Fruit fly (Drosophila melanogaster) whole organism, embryonic: ENCODE data around the gene Cpr23B.

Experiments
- Abd-B ChIP-seq: fragments of 200-800 bp; sonication (Bioruptor generic); optimal IDR thresholded peaks from 2 replicates; lab custom pipeline; 2018; ENCODE audit warnings: missing biosample characterization, mild to moderate bottlenecking, missing genetic modification characterization, moderate library complexity
- Antp ChIP-seq: fragments of 200-800 bp; sonication (Bioruptor generic); optimal IDR thresholded peaks from 3 replicates; lab custom pipeline; 2016; ENCODE audit warnings: missing biosample characterization, missing genetic modification characterization
- Bdp1 ChIP-seq: fragments of 200-800 bp; sonication (Bioruptor generic); optimal IDR thresholded peaks from 3 replicates; lab custom pipeline; 2016; ENCODE audit warnings: missing biosample characterization, missing genetic modification characterization
- CG10209 ChIP-seq: fragments of 200-800 bp; sonication (Bioruptor generic); optimal IDR thresholded peaks from 3 replicates; lab custom pipeline; 2017; ENCODE audit warnings: missing biosample characterization, mild to moderate bottlenecking, missing genetic modification characterization, missing genetic modification reagents
- CG10462 ChIP-seq: fragments of 200-800 bp; sonication (Bioruptor generic); optimal IDR thresholded peaks from 2 replicates; lab custom pipeline; 2016; ENCODE audit warnings: missing biosample characterization, missing genetic modification characterization
- CG12659 ChIP-seq: fragments of 200-800 bp; sonication (Bioruptor generic); optimal IDR thresholded peaks from 3 replicates; lab custom pipeline; 2017; ENCODE audit warnings: mild to moderate bottlenecking, missing biosample characterization, missing genetic modification reagents, missing genetic modification characterization
- CG12769 ChIP-seq: fragments of 200-800 bp; sonication (Bioruptor generic); optimal IDR thresholded peaks from 2 replicates; lab custom pipeline; 2019; ENCODE audit warnings: missing biosample characterization, mild to moderate bottlenecking, missing genetic modification characterization, moderate library complexity
- CG14860 ChIP-seq: fragments of 200-800 bp; sonication (Bioruptor generic); IDR thresholded peaks from 3 replicates; pipeline ENCODE4 v1.3.6; 2022; ENCODE audit warnings: missing biosample characterization, missing genetic modification characterization; ENCODE audit not compliant: partially characterized antibody
- CG15514 ChIP-seq: fragments of 200-800 bp; sonication (Bioruptor generic); optimal IDR thresholded peaks from 3 replicates; lab custom pipeline; 2017; ENCODE audit warnings: missing biosample characterization, missing genetic modification characterization, mild to moderate bottlenecking, moderate library complexity, missing genetic modification reagents
- CG1603 ChIP-seq: fragments of 200-800 bp; sonication (Bioruptor generic); optimal IDR thresholded peaks from 2 replicates; lab custom pipeline; 2019; ENCODE audit warnings: missing biosample characterization, mild to moderate bottlenecking, missing genetic modification characterization, moderate library complexity
- CG17186 ChIP-seq: fragments of 200-800 bp; sonication (Bioruptor generic); optimal IDR thresholded peaks from 3 replicates; lab custom pipeline; 2017; ENCODE audit warnings: missing biosample characterization, missing genetic modification reagents, missing genetic modification characterization
- CG17829 ChIP-seq: fragments of 200-800 bp; optimal IDR thresholded peaks from 2 replicates; lab custom pipeline; 2019; ENCODE audit warnings: missing biosample characterization, mild to moderate bottlenecking, missing genetic modification characterization, moderate library complexity
- CG2202 ChIP-seq: fragments of 200-800 bp; sonication (Bioruptor generic); optimal IDR thresholded peaks from 2 replicates; lab custom pipeline; 2018; ENCODE audit warnings: missing biosample characterization, mild to moderate bottlenecking, missing genetic modification characterization
- CG32532 ChIP-seq: fragments of 200-800 bp; sonication (Bioruptor generic); IDR thresholded peaks from 2 replicates; pipeline ENCODE4 v1.3.6; 2022; ENCODE audit warnings: missing biosample characterization, missing genetic modification characterization
- CG3838 ChIP-seq: fragments of 200-800 bp; sonication (Bioruptor generic); optimal IDR thresholded peaks from 3 replicates; lab custom pipeline; 2016; ENCODE audit warnings: missing biosample characterization, missing genetic modification characterization
- CG4854 ChIP-seq: fragments of 200-800 bp; sonication (Bioruptor generic); optimal IDR thresholded peaks from 2 replicates; lab custom pipeline; 2016; ENCODE audit warnings: missing biosample characterization, missing genetic modification characterization, inconsistent platforms
- CG5953 ChIP-seq: fragments of 200-800 bp; sonication (Bioruptor generic); IDR thresholded peaks from 2 replicates; pipeline ENCODE4 v1.3.6; 2022; ENCODE audit warnings: missing biosample characterization, missing genetic modification characterization
- CG6854 ChIP-seq: fragments of 200-800 bp; sonication (Bioruptor generic); optimal IDR thresholded peaks from 3 replicates; lab custom pipeline; 2017; ENCODE audit warnings: missing biosample characterization, mild to moderate bottlenecking, missing genetic modification characterization
- CG7839 ChIP-seq: fragments of 200-800 bp; sonication (Bioruptor generic); optimal IDR thresholded peaks from 3 replicates; lab custom pipeline; 2018; ENCODE audit warnings: missing biosample characterization, mild to moderate bottlenecking, missing genetic modification characterization, moderate library complexity
- CG7963 ChIP-seq: fragments of 200-800 bp; sonication (Bioruptor generic); IDR thresholded peaks from 3 replicates; pipeline ENCODE4 v1.3.6; 2022; ENCODE audit warnings: missing biosample characterization, missing genetic modification characterization; ENCODE audit not compliant: partially characterized antibody
- CG9797 ChIP-seq: fragments of 200-800 bp; sonication (Bioruptor generic); optimal IDR thresholded peaks from 3 replicates; lab custom pipeline; 2018; ENCODE audit warnings: missing biosample characterization, mild to moderate bottlenecking, missing genetic modification characterization
- CkIIα-i1 ChIP-seq: fragments of 200-800 bp; sonication (Bioruptor generic); IDR thresholded peaks from 2 replicates; pipeline ENCODE4 v1.3.6; 2022; ENCODE audit warnings: missing biosample characterization, missing genetic modification characterization
- E2f1 ChIP-seq: fragments of 200-800 bp; sonication (Bioruptor generic); IDR thresholded peaks from 2 replicates; pipeline ENCODE4 v1.3.6; 2022; ENCODE audit warnings: missing biosample characterization, missing genetic modification characterization
- Ets65A ChIP-seq: fragments of 200-800 bp; sonication (Bioruptor generic); peaks from one replicate; lab custom pipeline; 2016; ENCODE audit warnings: missing biosample characterization, missing genetic modification characterization
- HmgD ChIP-seq: fragments of 200-800 bp; sonication (Bioruptor generic); optimal IDR thresholded peaks from 3 replicates; lab custom pipeline; 2016; ENCODE audit warnings: missing biosample characterization, missing genetic modification characterization
- MTF-1 ChIP-seq: fragments of 200-800 bp; sonication (Bioruptor generic); optimal IDR thresholded peaks from 2 replicates; lab custom pipeline; 2018; ENCODE audit warnings: missing biosample characterization, mild to moderate bottlenecking, missing genetic modification characterization, borderline replicate concordance
- Max ChIP-seq: fragments of 200-800 bp; sonication (Bioruptor generic); optimal IDR thresholded peaks from 2 replicates; lab custom pipeline; 2016; ENCODE audit warnings: missing biosample characterization, mild to moderate bottlenecking, missing genetic modification characterization
- Mes4 ChIP-seq: fragments of 200-800 bp; sonication (Bioruptor generic); optimal IDR thresholded peaks from 2 replicates; lab custom pipeline; 2016; ENCODE audit warnings: missing biosample characterization, missing genetic modification characterization
- Neu2 ChIP-seq: fragments of 200-800 bp; sonication (Bioruptor generic); optimal IDR thresholded peaks from 3 replicates; lab custom pipeline; 2016; ENCODE audit warnings: missing biosample characterization, missing genetic modification characterization, borderline replicate concordance
- NfI ChIP-seq: fragments of 200-800 bp; sonication (Bioruptor generic); optimal IDR thresholded peaks from 3 replicates; lab custom pipeline; 2018; ENCODE audit warnings: missing biosample characterization, mild to moderate bottlenecking, missing genetic modification characterization, moderate library complexity
- Sox102F ChIP-seq: fragments of 200-800 bp; sonication (Bioruptor generic); optimal IDR thresholded peaks from 2 replicates; lab custom pipeline; 2018; ENCODE audit warnings: missing biosample characterization, mild to moderate bottlenecking, missing genetic modification characterization, moderate library complexity
- Spps ChIP-seq: fragments of 200-800 bp; sonication (Bioruptor generic); optimal IDR thresholded peaks from 2 replicates; lab custom pipeline; 2018; ENCODE audit warnings: missing biosample characterization, mild to moderate bottlenecking, missing genetic modification characterization
- Taf1 ChIP-seq: fragments of 200-800 bp; sonication (Bioruptor generic); IDR thresholded peaks from 2 replicates; pipeline ENCODE4 v1.3.6; 2022; ENCODE audit warnings: missing biosample characterization, missing genetic modification characterization
- Trl ChIP-seq, 3 experiments: fragments of >200 bp in 2 of 3; fragments of 200-800 bp in 1 of 3; sonication (Bioruptor generic) in 1 of 3; optimal IDR thresholded peaks; 2 replicates in 1 of 3; 3 replicates in 2 of 3; lab custom pipeline; 2016 to 2017; ENCODE audit warnings: missing biosample characterization in 1 of 3, missing genetic modification characterization in 1 of 3
- YL-1 ChIP-seq: fragments of 200-800 bp; sonication (Bioruptor generic); optimal IDR thresholded peaks from 3 replicates; lab custom pipeline; 2017; ENCODE audit warnings: missing biosample characterization, mild to moderate bottlenecking, missing genetic modification characterization
- aop ChIP-seq: fragments of 200-800 bp; sonication (Bioruptor generic); IDR thresholded peaks from 2 replicates; pipeline ENCODE4 v1.3.6; 2022; ENCODE audit warnings: missing biosample characterization, missing genetic modification characterization
- bab2 ChIP-seq: fragments of 200-800 bp; sonication (Bioruptor generic); optimal IDR thresholded peaks from 2 replicates; lab custom pipeline; 2016; ENCODE audit warnings: missing biosample characterization, missing genetic modification characterization
- crol ChIP-seq: fragments of 200-800 bp; sonication (Bioruptor generic); IDR thresholded peaks from 2 replicates; pipeline ENCODE4 v1.3.6; 2022; ENCODE audit warnings: missing biosample characterization, missing genetic modification characterization
- dm ChIP-seq: fragments of 200-800 bp; sonication (Bioruptor generic); optimal IDR thresholded peaks from 3 replicates; lab custom pipeline; 2016; ENCODE audit warnings: missing biosample characterization, missing genetic modification characterization
- eve ChIP-seq, 2 experiments: fragments of >200 bp; optimal IDR thresholded peaks; 2 replicates each; lab custom pipeline; 2017; ENCODE audit warnings: missing biosample characterization in 2 of 2, missing genetic modification characterization in 2 of 2
- fru ChIP-seq: fragments of >200 bp; optimal IDR thresholded peaks from 2 replicates; lab custom pipeline; 2017
- ftz-f1 ChIP-seq: fragments of 200-800 bp; sonication (Bioruptor generic); optimal IDR thresholded peaks from 2 replicates; lab custom pipeline; 2016; ENCODE audit warnings: missing biosample characterization, missing genetic modification characterization
- gcm ChIP-seq: fragments of 200-800 bp; sonication (Bioruptor generic); optimal IDR thresholded peaks from 2 replicates; lab custom pipeline; 2019; ENCODE audit warnings: missing biosample characterization, mild to moderate bottlenecking, missing genetic modification characterization, moderate library complexity
- gt ChIP-seq: fragments of 200-800 bp; sonication (Bioruptor generic); IDR thresholded peaks from 2 replicates; pipeline ENCODE4 v1.3.6; 2022; ENCODE audit warnings: missing biosample characterization, missing genetic modification characterization
- insv ChIP-seq, 2 experiments: fragments of 200-800 bp; sonication (Bioruptor generic); optimal IDR thresholded peaks; 3 replicates each; lab custom pipeline; 2016 to 2018; ENCODE audit warnings: missing biosample characterization in 2 of 2, missing genetic modification characterization in 2 of 2
- odd ChIP-seq: fragments of 200-800 bp; sonication (Bioruptor generic); optimal IDR thresholded peaks from 2 replicates; lab custom pipeline; 2017; ENCODE audit warnings: missing biosample characterization, mild to moderate bottlenecking, missing genetic modification characterization
- org-1 ChIP-seq: fragments of 200-800 bp; sonication (Bioruptor generic); optimal IDR thresholded peaks from 2 replicates; lab custom pipeline; 2017; ENCODE audit warnings: missing biosample characterization, missing genetic modification characterization
- schlank ChIP-seq: fragments of 200-800 bp; sonication (Bioruptor generic); optimal IDR thresholded peaks from 2 replicates; lab custom pipeline; 2018; ENCODE audit warnings: missing biosample characterization, mild to moderate bottlenecking, missing genetic modification characterization
- sens-2 ChIP-seq: fragments of 200-800 bp; sonication (Bioruptor generic); IDR thresholded peaks from 2 replicates; pipeline ENCODE4 v1.3.6; 2022; ENCODE audit warnings: missing biosample characterization, missing genetic modification characterization
- sna ChIP-seq: fragments of 200-800 bp; sonication (Bioruptor generic); IDR thresholded peaks from 2 replicates; pipeline ENCODE4 v1.3.6; 2022; ENCODE audit warnings: missing biosample characterization, missing genetic modification characterization; ENCODE audit not compliant: partially characterized antibody

The Cpr23B gene

dm6 chr2L:2861885-2862620 lies 23.8 kb downstream of the Cpr23B start (continued):
- TF ChIP-seq CG7839 (tag; lab: Kevin White, UChicago) (peak; percentile 15), dm (GFP tag; lab: Kevin White, UChicago) (no peak), Abd-B (GFP tag; lab: Kevin White, UChicago) (no peak), org-1 (GFP tag; lab: Kevin White, UChicago) (no peak), sens-2 (GFP tag; lab: Robert Waterston, UW) (no peak), CG12769 (peak; percentile 2), CG5953 (GFP tag; lab: Robert Waterston, UW) (no peak), CG3838 (no peak), CG6854 (GFP tag; lab: Kevin White, UChicago) (peak; percentile 3), CG12659 (GFP tag; lab: Kevin White, UChicago) (no peak), CG32532 (GFP tag; lab: Robert Waterston, UW) (no peak; the same call in 1 of the 2 replicates), insv (GFP tag; optimal IDR thresholded peaks at IDR 0.05; lab: Kevin White, UChicago) (no peak), CkIIα-i1 (GFP tag; lab: Robert Waterston, UW) (no peak), CG4854 (no peak), CG15514 (GFP tag; lab: Kevin White, UChicago) (peak; percentile 15), Neu2 (GFP tag; lab: Kevin White, UChicago) (no peak), HmgD (GFP tag; lab: Kevin White, UChicago) (peak; percentile 2), Antp (GFP tag; lab: Kevin White, UChicago) (no peak), CG10462 (GFP tag; lab: Kevin White, UChicago) (no peak), CG17829 (tag; lab: Kevin White, UChicago) (peak; percentile 23), CG1603 (tag; lab: Kevin White, UChicago) (no peak), Taf1 (GFP tag; lab: Robert Waterston, UW) (no peak), crol (GFP tag; lab: Robert Waterston, UW) (no peak), gcm (peak; percentile 25), YL-1 (GFP tag; lab: Kevin White, UChicago) (no peak), aop (no peak), ftz-f1 (no peak), CG7963 (GFP tag; lab: Robert Waterston, UW) (no peak), CG10209 (GFP tag; lab: Kevin White, UChicago) (no peak), MTF-1 (GFP tag; lab: Kevin White, UChicago) (peak; percentile 7), eve (GFP tag; optimal IDR thresholded peaks at IDR 0.05; lab: Kevin White, UChicago) (no peak), schlank (no peak), CG14860 (GFP tag; lab: Robert Waterston, UW) (no peak), odd (GFP tag; lab: Kevin White, UChicago) (no peak), fru (lab: Kevin White, UChicago) (no peak), E2f1 (no peak), Trl (optimal IDR thresholded peaks at IDR 0.05; lab: Kevin White, UChicago) (peak; percentile 67), Trl (GFP tag; optimal IDR thresholded peaks at IDR 0.05; lab: Kevin White, UChicago) (peak; percentile 14), CG17186 (GFP tag; lab: Kevin White, UChicago) (no peak), sna (GFP tag; lab: Robert Waterston, UW) (0 out of 2 replicates have a peak, but pooled peaks have one; percentile 39), Spps (tag; lab: Kevin White, UChicago) (no peak), bab2 (GFP tag; lab: Kevin White, UChicago) (no peak), Bdp1 (GFP tag; lab: Kevin White, UChicago) (no peak), gt (GFP tag; lab: Robert Waterston, UW) (no peak), Ets65A (GFP tag; lab: Kevin White, UChicago) (no peak), CG2202 (no peak), Sox102F (GFP tag; lab: Kevin White, UChicago) (no peak), NfI (GFP tag; lab: Kevin White, UChicago) (peak; percentile 1), Max (GFP tag; lab: Kevin White, UChicago) (no peak), Mes4 (GFP tag; lab: Kevin White, UChicago) (no peak), CG9797 (no peak)
